Fruit fly (Drosophila melanogaster) whole organism, pupa: ENCODE measurements around the gene OdsH.
A peak's percentile ranks its signal among the peaks of the same experiment; 100 is the strongest.

Source experiments
- CG10348 ChIP-seq: fragments of 200-800 bp; sonication (Bioruptor generic); IDR thresholded peaks from 2 replicates; pipeline ENCODE4 v1.3.6; 2022; ENCODE audit warnings: missing biosample characterization, missing genetic modification characterization
- CG12605 ChIP-seq: fragments of 200-800 bp; sonication (Bioruptor generic); IDR thresholded peaks from 2 replicates; pipeline ENCODE4 v1.3.6; 2022; ENCODE audit warnings: missing biosample characterization, missing genetic modification characterization
- CG13204 ChIP-seq: fragments of 200-800 bp; sonication (Bioruptor generic); optimal IDR thresholded peaks from 2 replicates; lab custom pipeline; 2018; ENCODE audit warnings: missing biosample characterization, mild to moderate bottlenecking, missing genetic modification characterization, moderate library complexity
- CG14655 ChIP-seq: fragments of 200-800 bp; sonication (Bioruptor generic); optimal IDR thresholded peaks from 3 replicates; lab custom pipeline; 2017; ENCODE audit warnings: mild to moderate bottlenecking, missing biosample characterization, missing genetic modification reagents, missing genetic modification characterization
- CG15710 ChIP-seq: fragments of 200-800 bp; sonication (Bioruptor generic); optimal IDR thresholded peaks from 2 replicates; lab custom pipeline; 2018; ENCODE audit warnings: missing biosample characterization, mild to moderate bottlenecking, missing genetic modification characterization, moderate library complexity
- CG17806 ChIP-seq: fragments of 200-800 bp; sonication (Bioruptor generic); optimal IDR thresholded peaks from 2 replicates; lab custom pipeline; 2018; ENCODE audit warnings: missing biosample characterization, mild to moderate bottlenecking, missing genetic modification characterization, moderate library complexity
- CG32121 ChIP-seq: fragments of 200-800 bp; sonication (Bioruptor generic); IDR thresholded peaks from 2 replicates; pipeline ENCODE4 v1.3.6; 2022; ENCODE audit warnings: missing biosample characterization, missing genetic modification characterization
- CG34367 ChIP-seq: fragments of 200-800 bp; sonication (Bioruptor generic); optimal IDR thresholded peaks from 2 replicates; lab custom pipeline; 2018; ENCODE audit warnings: missing biosample characterization, mild to moderate bottlenecking, missing genetic modification characterization
- CG4496 ChIP-seq: fragments of 200-800 bp; sonication (Bioruptor generic); IDR thresholded peaks from 3 replicates; pipeline ENCODE4 v1.3.6; 2022; ENCODE audit warnings: missing biosample characterization, missing genetic modification characterization
- CG8159 ChIP-seq: fragments of 200-800 bp; sonication (Bioruptor generic); optimal IDR thresholded peaks from 3 replicates; lab custom pipeline; 2018; ENCODE audit warnings: missing biosample characterization, mild to moderate bottlenecking, missing genetic modification characterization, moderate library complexity
- CG8301 ChIP-seq: fragments of 200-800 bp; sonication (Bioruptor generic); optimal IDR thresholded peaks from 2 replicates; lab custom pipeline; 2018; ENCODE audit warnings: missing biosample characterization, mild to moderate bottlenecking, missing genetic modification characterization
- CG9948 ChIP-seq: fragments of 200-800 bp; sonication (Bioruptor generic); optimal IDR thresholded peaks from 2 replicates; lab custom pipeline; 2018; ENCODE audit warnings: missing biosample characterization, mild to moderate bottlenecking, missing genetic modification characterization, moderate library complexity
- D1 ChIP-seq: fragments of 200-800 bp; sonication (Bioruptor generic); optimal IDR thresholded peaks from 2 replicates; lab custom pipeline; 2018; ENCODE audit warnings: missing biosample characterization, mild to moderate bottlenecking, missing genetic modification characterization, moderate library complexity
- EcR ChIP-seq: fragments of 200-800 bp; sonication (Bioruptor generic); optimal IDR thresholded peaks from 3 replicates; lab custom pipeline; 2019; ENCODE audit warnings: missing biosample characterization, missing genetic modification characterization, mild to moderate bottlenecking, moderate library complexity, missing genetic modification reagents
- Ets98B ChIP-seq: fragments of 200-800 bp; sonication (Bioruptor generic); IDR thresholded peaks from 2 replicates; pipeline ENCODE4 v1.3.6; 2022; ENCODE audit warnings: missing biosample characterization, missing genetic modification characterization
- Pif1A ChIP-seq: fragments of 200-800 bp; sonication (Bioruptor generic); optimal IDR thresholded peaks from 3 replicates; lab custom pipeline; 2016; ENCODE audit warnings: missing biosample characterization, missing genetic modification characterization
- Pif1B ChIP-seq: fragments of 200-800 bp; sonication (Bioruptor generic); optimal IDR thresholded peaks from 3 replicates; lab custom pipeline; 2016; ENCODE audit warnings: missing biosample characterization, missing genetic modification characterization
- Snoo ChIP-seq: fragments of 200-800 bp; sonication (Bioruptor generic); optimal IDR thresholded peaks from 3 replicates; lab custom pipeline; 2017; ENCODE audit warnings: missing biosample characterization, mild to moderate bottlenecking, missing genetic modification characterization, inconsistent platforms
- fd96Ca ChIP-seq: fragments of 200-800 bp; sonication (Bioruptor generic); IDR thresholded peaks from 3 replicates; pipeline ENCODE4 v1.3.6; 2022; ENCODE audit warnings: missing biosample characterization, missing genetic modification characterization
- gl ChIP-seq: fragments of 200-800 bp; sonication (Bioruptor generic); optimal IDR thresholded peaks from 2 replicates; lab custom pipeline; 2018; ENCODE audit warnings: missing biosample characterization, mild to moderate bottlenecking, missing genetic modification characterization
- rn ChIP-seq: fragments of 200-800 bp; sonication (Bioruptor generic); IDR thresholded peaks from 2 replicates; pipeline ENCODE4 v1.3.6; 2022; ENCODE audit warnings: missing biosample characterization, missing genetic modification characterization

OdsH gene

dm6 chrX:17856458-17857277 lies 65.9 kb downstream of the OdsH start, which contains the start of gene Srx:
Gene Srx (plus strand): TSS chrX:17856974.
- TF ChIP-seq CG8159 (tag; lab: Kevin White, UChicago) (peak; percentile 20), D1 (no peak), CG34367 (tag; lab: Kevin White, UChicago) (peak; percentile 1), fd96Ca (GFP tag; lab: Robert Waterston, UW) (peak; percentile 36; the same call in 1 of the 3 replicates), Snoo (tag; lab: Kevin White, UChicago) (no peak), CG14655 (GFP tag; lab: Kevin White, UChicago) (no peak), Pif1A (GFP tag; lab: Kevin White, UChicago) (no peak), gl (tag; lab: Kevin White, UChicago) (no peak), CG4496 (GFP tag; lab: Robert Waterston, UW) (peak; percentile 65; the same call in 1 of the 3 replicates), CG9948 (peak; percentile 1), Ets98B (GFP tag; lab: Robert Waterston, UW) (peak; percentile 37; the same call in 1 of the 2 replicates), CG13204 (GFP tag; lab: Kevin White, UChicago) (no peak), CG10348 (GFP tag; lab: Robert Waterston, UW) (no peak), CG8301 (tag; lab: Kevin White, UChicago) (no peak), Pif1B (GFP tag; lab: Kevin White, UChicago) (no peak), CG32121 (peak; percentile 35; the same call in 1 of the 2 replicates), rn (GFP tag; lab: Robert Waterston, UW) (no peak), CG17806 (no peak), CG12605 (no peak), EcR (peak; percentile 56), CG15710 (tag; lab: Kevin White, UChicago) (peak; percentile 23)

dm6 chrX:17857809-17858208 lies 67.0 kb downstream of the OdsH start:
- TF ChIP-seq Pif1A (GFP tag; lab: Kevin White, UChicago), result no peak
- no peak for TF ChIP-seq CG34367 (tag; lab: Kevin White, UChicago)
- TF ChIP-seq CG8301 (tag; lab: Kevin White, UChicago), result no peak
- no peak for TF ChIP-seq rn (GFP tag; lab: Robert Waterston, UW)
- no peak for TF ChIP-seq Snoo (tag; lab: Kevin White, UChicago)
- no peak for TF ChIP-seq Pif1B (GFP tag; lab: Kevin White, UChicago)
- no peak for TF ChIP-seq D1
- TF ChIP-seq CG17806, result no peak
- no peak for TF ChIP-seq fd96Ca (GFP tag; lab: Robert Waterston, UW)
- TF ChIP-seq CG12605, result no peak
- TF ChIP-seq gl (tag; lab: Kevin White, UChicago), result no peak

- TF ChIP-seq CG14655 (GFP tag; lab: Kevin White, UChicago) (no peak), Ets98B (GFP tag; lab: Robert Waterston, UW) (no peak), CG32121 (no peak), Snoo (tag; lab: Kevin White, UChicago) (no peak), rn (GFP tag; lab: Robert Waterston, UW) (no peak), CG10348 (GFP tag; lab: Robert Waterston, UW) (no peak)
These were observed 69.9 kb downstream of the OdsH start, which contains the start of the genes Arp8 and CG6769 for dm6 chrX:17860711-17861110. Gene Arp8 (minus strand): TSS chrX:17860800. Gene CG6769 (plus strand): TSS chrX:17861002.
